Fruit fly (Drosophila melanogaster): ENCODE data around the gene Pak3.

Gene Pak3

DNA sequence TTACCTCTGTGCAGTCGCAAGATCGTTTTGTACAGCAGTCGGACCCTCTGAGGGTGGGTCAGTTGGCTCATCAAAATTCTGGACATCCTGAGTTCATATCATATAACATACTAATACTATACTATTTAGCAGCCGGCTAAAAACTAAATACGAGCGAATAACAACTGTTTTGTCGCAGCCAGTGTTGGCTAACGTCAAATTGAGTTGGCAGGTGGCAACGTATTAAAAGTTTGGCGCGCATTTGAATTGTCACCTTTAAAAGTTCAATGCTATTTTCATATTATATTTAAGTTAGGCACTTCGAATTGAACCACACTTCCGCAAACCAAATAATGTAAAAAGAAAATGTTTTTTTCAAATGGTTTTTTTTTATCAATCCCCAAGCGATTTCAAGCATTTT is 28.7 kb upstream of the Pak3 start, which contains the start of gene Sdhaf3 (continued):
- TF ChIP-seq CG4617 (GFP tag; optimal IDR thresholded peaks at IDR 0.05; ENCODE audit: borderline replicate concordance) = peak; percentile 5

DNA sequence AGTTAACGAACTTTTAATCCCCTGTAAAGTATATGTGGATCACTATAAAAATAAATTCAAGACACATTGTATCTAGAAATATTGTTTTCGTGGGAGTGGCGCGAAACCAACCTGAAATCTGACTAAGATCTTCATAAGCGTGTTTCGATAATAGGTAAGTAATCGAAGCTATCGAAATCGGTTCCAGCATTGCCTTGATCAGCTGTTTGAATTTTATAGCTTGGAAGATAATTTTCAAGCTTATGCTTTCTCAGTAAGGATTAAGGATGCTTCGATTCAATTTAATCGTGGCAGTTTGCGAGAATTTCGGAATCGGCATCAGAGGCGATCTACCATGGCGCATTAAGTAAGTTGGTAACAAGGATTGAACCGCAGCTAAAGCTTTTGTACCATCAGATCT is 27.4 kb upstream of the Pak3 start, which contains the start of gene Dhfr:
TSS of gene Dhfr (plus strand) at position 173 of the 400 bp plus-strand sequence.
- TF ChIP-seq CG13287 (GFP tag; IDR thresholded peaks at IDR 0.05; ENCODE audit: partially characterized antibody) (peak; percentile 55), lilli (GFP tag; optimal IDR thresholded peaks at IDR 0.05) (no peak), HLH4C (GFP tag; IDR thresholded peaks at IDR 0.05; ENCODE audit: partially characterized antibody) (peak; percentile 60; the same call in 2 of the 3 replicates), Sry-δ (GFP tag; optimal IDR thresholded peaks at IDR 0.05) (peak; percentile 18), Ada2b (GFP tag; IDR thresholded peaks at IDR 0.05) (no peak), CG2129 (GFP tag; IDR thresholded peaks at IDR 0.05; ENCODE audit: partially characterized antibody) (0 out of 2 replicates have a peak, but pooled peaks have one; percentile 13), MBD-R2 (GFP tag; IDR thresholded peaks at IDR 0.05) (peak; percentile 70; the same call in 1 of the 2 replicates), CG1024 (GFP tag; IDR thresholded peaks at IDR 0.05) (no peak), crp (GFP tag; optimal IDR thresholded peaks at IDR 0.05) (peak in 1 of 2 experiments; percentile 67), Scr (GFP tag; IDR thresholded peaks at IDR 0.05; ENCODE audit: partially characterized antibody) (peak; percentile 36; the same call in 1 of the 2 replicates), CG6791 (GFP tag; IDR thresholded peaks at IDR 0.05; ENCODE audit: partially characterized antibody) (peak; percentile 35; the same call in 1 of the 3 replicates), bowl (GFP tag; IDR thresholded peaks at IDR 0.05) (no peak), hbn (GFP tag; IDR thresholded peaks at IDR 0.05; ENCODE audit: partially characterized antibody) (peak; percentile 50; the same call in 1 of the 2 replicates), bbx (GFP tag; IDR thresholded peaks at IDR 0.05; ENCODE audit: partially characterized antibody) (peak; percentile 18; the same call in 1 of the 2 replicates), Dll (GFP tag; IDR thresholded peaks at IDR 0.05; ENCODE audit: partially characterized antibody) (peak; percentile 61; the same call in 2 of the 4 replicates), pzg (GFP tag; optimal IDR thresholded peaks at IDR 0.05) (peak; percentile 23), Dref (GFP tag; IDR thresholded peaks at IDR 0.05) (peak; percentile 62), stwl (tag; optimal IDR thresholded peaks at IDR 0.05) (peak; percentile 72), CG4617 (GFP tag; optimal IDR thresholded peaks at IDR 0.05; ENCODE audit: borderline replicate concordance) (no peak), zen2 (GFP tag; IDR thresholded peaks at IDR 0.05; ENCODE audit: partially characterized antibody) (peak; percentile 57; the same call in 1 of the 3 replicates), trem (tag; optimal IDR thresholded peaks at IDR 0.05) (peak; percentile 21), CG10267 (tag; optimal IDR thresholded peaks at IDR 0.05) (no peak)

DNA sequence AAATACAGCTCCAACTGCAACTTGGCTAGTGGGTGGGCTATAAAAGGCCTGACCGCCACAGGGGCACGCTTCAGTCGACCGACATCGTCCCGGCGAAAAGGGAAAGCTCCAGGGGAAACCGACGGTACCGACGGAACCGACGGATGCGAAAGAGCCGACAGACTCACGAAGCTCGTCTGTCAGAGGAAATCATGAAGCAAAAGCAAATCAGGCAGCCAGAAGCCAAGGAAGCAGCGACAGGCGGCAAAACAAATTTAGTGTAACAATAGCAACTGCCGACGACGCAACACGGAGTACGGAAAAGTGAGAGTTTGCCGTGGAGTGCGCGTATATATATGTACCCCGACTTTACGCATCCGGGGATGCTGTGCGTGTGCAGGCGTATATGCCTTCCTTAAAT is 23.4 kb upstream of the Pak3 start, which contains the start of gene Gyc89Db:
TSS of gene Gyc89Db (plus strand) at position 78 of the 400 bp plus-strand sequence.
- TF ChIP-seq Deaf1 (tag; optimal IDR thresholded peaks at IDR 0.05) = peak; percentile 92
- peak; percentile 68 for TF ChIP-seq Ets65A (GFP tag)
- no peak for TF ChIP-seq CoRest (tag; optimal IDR thresholded peaks at IDR 0.05)
- TF ChIP-seq CG2712 (tag; optimal IDR thresholded peaks at IDR 0.05) = no peak
- no peak for TF ChIP-seq Nf-YB (GFP tag; optimal IDR thresholded peaks at IDR 0.05)
- peak; percentile 8 for TF ChIP-seq CG8478 (optimal IDR thresholded peaks at IDR 0.05)
- TF ChIP-seq CG13894 (tag; optimal IDR thresholded peaks at IDR 0.05) = peak; percentile 65
- TF ChIP-seq bowl (GFP tag; IDR thresholded peaks at IDR 0.05) = no peak
- no peak for TF ChIP-seq Atf-2 (GFP tag; optimal IDR thresholded peaks at IDR 0.05)
- TF ChIP-seq h (optimal IDR thresholded peaks at IDR 0.05) = no peak
- TF ChIP-seq Med (GFP tag) = peak; percentile 37
- no peak for TF ChIP-seq oc (tag; optimal IDR thresholded peaks at IDR 0.05)

DNA sequence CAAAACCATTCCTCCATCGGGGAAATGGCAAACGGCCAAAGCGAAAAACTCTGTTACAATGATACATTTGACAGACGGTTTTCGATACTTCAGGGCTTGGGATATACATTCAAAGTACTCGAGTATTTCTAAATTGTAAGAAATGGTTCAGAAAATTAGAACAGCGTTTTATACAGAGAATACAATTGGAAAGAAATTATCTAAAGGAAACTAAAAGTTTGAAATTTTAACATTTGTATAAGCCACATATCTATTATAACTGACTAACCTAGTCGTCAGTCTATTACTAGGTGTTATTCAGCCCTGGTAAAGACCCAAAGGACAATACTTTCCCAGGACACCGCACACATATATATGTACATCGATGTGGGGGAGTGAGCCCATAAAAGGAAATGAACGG is 22.9 kb upstream of the Pak3 start:
- TF ChIP-seq Hr78 (GFP tag; optimal IDR thresholded peaks at IDR 0.05) (no peak), CrebB (tag; optimal IDR thresholded peaks at IDR 0.05) (no peak), slp2 (GFP tag; optimal IDR thresholded peaks at IDR 0.05) (no peak), lmd (GFP tag; IDR thresholded peaks at IDR 0.05) (no peak), pho (GFP tag; optimal IDR thresholded peaks at IDR 0.05) (no peak), zfh1 (GFP tag; IDR thresholded peaks at IDR 0.05) (no peak), lov (optimal IDR thresholded peaks at IDR 0.05) (no peak), lov (GFP tag; IDR thresholded peaks at IDR 0.05) (no peak), CG1602 (GFP tag; optimal IDR thresholded peaks at IDR 0.05) (no peak), slou (GFP tag; optimal IDR thresholded peaks at IDR 0.05) (no peak), CG4282 (GFP tag; optimal IDR thresholded peaks at IDR 0.05) (no peak), CG11456 (GFP tag; IDR thresholded peaks at IDR 0.05) (no peak), D19B (GFP tag; optimal IDR thresholded peaks at IDR 0.05) (no peak), zfh2 (GFP tag; optimal IDR thresholded peaks at IDR 0.05) (no peak)
